Worm (Caenorhabditis elegans) whole organism, young adult: ENCODE results near the gene ser-2.

Source experiments
- B0261.1 ChIP-seq: sonication (generic microtip); optimal IDR thresholded peaks from 2 replicates; lab custom pipeline; 2016; ENCODE audit warnings: mild to moderate bottlenecking, missing genetic modification characterization, moderate library complexity, missing compliant biosample characterization
- B0336.3 ChIP-seq: fragments of 200-800 bp; sonication (Bioruptor generic); IDR thresholded peaks from 2 replicates; pipeline ENCODE4 v1.3.6; 2022; ENCODE audit warnings: missing genetic modification characterization, missing compliant biosample characterization
- C06A6.2 ChIP-seq: fragments of 200-800 bp; sonication (Bioruptor generic); conservative IDR thresholded peaks from 2 replicates; pipeline ENCODE4 v1.3.6; 2022; ENCODE audit warnings: missing genetic modification characterization, missing compliant biosample characterization
- D2030.7 ChIP-seq: fragments of 200-800 bp; sonication (Bioruptor generic); IDR thresholded peaks from 2 replicates; pipeline ENCODE4 v1.3.6; 2022; ENCODE audit warnings: missing genetic modification reagents, missing genetic modification characterization, missing compliant biosample characterization
- F10E7.11 ChIP-seq: sonication (generic microtip); optimal IDR thresholded peaks from 2 replicates; lab custom pipeline; 2017; ENCODE audit warnings: mild to moderate bottlenecking, missing genetic modification characterization, moderate library complexity, missing compliant biosample characterization
- F23B12.7 ChIP-seq: sonication (generic microtip); optimal IDR thresholded peaks from 2 replicates; lab custom pipeline; 2017; ENCODE audit warnings: missing genetic modification characterization, mild to moderate bottlenecking, missing compliant biosample characterization, antibody characterized with exemption, moderate library complexity; ENCODE audit not compliant: insufficient read depth
- F33H1.4 ChIP-seq: fragments of 200-800 bp; sonication (Bioruptor generic); IDR thresholded peaks from 2 replicates; pipeline ENCODE4 v1.3.6; 2022; ENCODE audit warnings: missing genetic modification reagents, missing genetic modification characterization, missing compliant biosample characterization
- F37B4.10 ChIP-seq: fragments of 200-800 bp; sonication (Bioruptor generic); IDR thresholded peaks from 2 replicates; pipeline ENCODE4 v1.3.6; 2022; ENCODE audit warnings: missing genetic modification characterization, missing compliant biosample characterization
- F52B5.7 ChIP-seq: sonication (generic microtip); optimal IDR thresholded peaks from 2 replicates; lab custom pipeline; 2016; ENCODE audit warnings: mild to moderate bottlenecking, missing genetic modification characterization, missing compliant biosample characterization
- F55B11.4 ChIP-seq: sonication (generic microtip); optimal IDR thresholded peaks from 2 replicates; lab custom pipeline; 2016; ENCODE audit warnings: missing compliant biosample characterization, missing genetic modification characterization, borderline replicate concordance; ENCODE audit not compliant: insufficient read depth
- F57C9.4 ChIP-seq: sonication (generic microtip); optimal IDR thresholded peaks from 2 replicates; lab custom pipeline; 2017; ENCODE audit warnings: mild to moderate bottlenecking, missing genetic modification characterization, missing compliant biosample characterization
- K12H6.12 ChIP-seq: fragments of 200-800 bp; sonication (Bioruptor generic); optimal IDR thresholded peaks from 2 replicates; lab custom pipeline; 2018; ENCODE audit warnings: mild to moderate bottlenecking, missing genetic modification characterization, missing compliant biosample characterization
- akir-1 ChIP-seq: fragments of 200-800 bp; sonication (Bioruptor generic); optimal IDR thresholded peaks from 2 replicates; lab custom pipeline; 2018; ENCODE audit warnings: mild to moderate bottlenecking, missing genetic modification characterization, moderate library complexity, missing compliant biosample characterization
- aptf-3 ChIP-seq: fragments of 200-800 bp; sonication (Bioruptor generic); IDR thresholded peaks from 2 replicates; pipeline ENCODE4 v1.3.6; 2022; ENCODE audit warnings: missing genetic modification characterization, missing compliant biosample characterization
- atf-7 ChIP-seq: sonication (generic microtip); optimal IDR thresholded peaks from 2 replicates; lab custom pipeline; 2017; ENCODE audit warnings: mild to moderate bottlenecking, missing genetic modification characterization, missing compliant biosample characterization
- athp-1 ChIP-seq: sonication (generic microtip); optimal IDR thresholded peaks from 2 replicates; lab custom pipeline; 2017; ENCODE audit warnings: mild to moderate bottlenecking, missing genetic modification characterization, missing compliant biosample characterization
- bed-1 ChIP-seq: fragments of 200-800 bp; sonication (Bioruptor generic); IDR thresholded peaks from 2 replicates; pipeline ENCODE4 v1.3.6; 2022; ENCODE audit warnings: missing genetic modification reagents, missing genetic modification characterization, missing compliant biosample characterization
- bed-2 ChIP-seq: fragments of 200-800 bp; sonication (Bioruptor generic); IDR thresholded peaks from 2 replicates; pipeline ENCODE4 v1.3.6; 2022; ENCODE audit warnings: missing genetic modification reagents, missing genetic modification characterization, missing compliant biosample characterization
- cebp-1 ChIP-seq, 2 experiments: fragments of 200-800 bp in 1 of 2; sonication (Bioruptor generic) in 1 of 2; sonication (generic microtip) in 1 of 2; IDR thresholded peaks in 1 of 2; optimal IDR thresholded peaks in 1 of 2; 2 replicates each; pipeline versions ENCODE4 v1.3.6 to Lab custom; 2017 to 2022; ENCODE audit warnings: missing compliant biosample characterization in 2 of 2, missing genetic modification characterization in 2 of 2, mild to moderate bottlenecking in 1 of 2, missing genetic modification reagents in 1 of 2, moderate library complexity in 1 of 2
- cebp-2 ChIP-seq: fragments of 200-800 bp; sonication (Bioruptor generic); IDR thresholded peaks from 2 replicates; pipeline ENCODE4 v1.3.6; 2022; ENCODE audit warnings: missing genetic modification characterization, missing compliant biosample characterization
- ceh-100 ChIP-seq: fragments of 200-800 bp; sonication (Bioruptor generic); IDR thresholded peaks from 2 replicates; pipeline ENCODE4 v1.3.6; 2022; ENCODE audit warnings: missing genetic modification reagents, missing genetic modification characterization, missing compliant biosample characterization
- ceh-27 ChIP-seq: fragments of 200-800 bp; sonication (Bioruptor generic); optimal IDR thresholded peaks from 2 replicates; lab custom pipeline; 2018; ENCODE audit warnings: mild to moderate bottlenecking, missing genetic modification characterization, moderate library complexity, missing compliant biosample characterization
- ceh-40 ChIP-seq: fragments of 200-800 bp; sonication (Bioruptor generic); IDR thresholded peaks from 2 replicates; pipeline ENCODE4 v1.3.6; 2022; ENCODE audit warnings: missing genetic modification characterization, missing compliant biosample characterization
- die-1 ChIP-seq: sonication (generic microtip); optimal IDR thresholded peaks from 2 replicates; lab custom pipeline; 2016; ENCODE audit warnings: missing genotype, mild to moderate bottlenecking, missing genetic modification characterization, missing compliant biosample characterization
- efl-1 ChIP-seq: fragments of 150-350 bp; optimal IDR thresholded peaks from 2 replicates; lab custom pipeline; 2014; ENCODE audit warnings: missing biosample characterization, missing genetic modification reagents, missing genetic modification characterization
- gei-17 ChIP-seq: fragments of 200-800 bp; sonication (Bioruptor generic); optimal IDR thresholded peaks from 2 replicates; lab custom pipeline; 2018; ENCODE audit warnings: mild to moderate bottlenecking, missing genetic modification characterization, missing compliant biosample characterization
- hlh-26 ChIP-seq: fragments of 200-800 bp; sonication (Bioruptor generic); conservative IDR thresholded peaks from 2 replicates; pipeline ENCODE4 v1.3.6; 2022; ENCODE audit warnings: missing genetic modification reagents, missing genetic modification characterization, missing compliant biosample characterization
- hrde-1 ChIP-seq: sonication (generic microtip); optimal IDR thresholded peaks from 2 replicates; lab custom pipeline; 2016; ENCODE audit warnings: missing genetic modification characterization, mild to moderate bottlenecking, missing compliant biosample characterization, moderate library complexity, missing genotype, missing genetic modification reagents, borderline replicate concordance
- hsf-1 ChIP-seq: fragments of 200-800 bp; sonication (Bioruptor generic); IDR thresholded peaks from 2 replicates; pipeline ENCODE4 v1.3.6; 2022; ENCODE audit warnings: missing genetic modification reagents, missing genetic modification characterization, missing compliant biosample characterization
- let-526 ChIP-seq: fragments of 200-800 bp; sonication (Bioruptor generic); IDR thresholded peaks from 2 replicates; pipeline ENCODE4 v1.3.6; 2022; ENCODE audit warnings: missing genetic modification reagents, missing genetic modification characterization, missing compliant biosample characterization
- let-607 ChIP-seq, 2 experiments: fragments of 200-800 bp in 1 of 2; sonication (Bioruptor generic) in 1 of 2; sonication (generic microtip) in 1 of 2; optimal IDR thresholded peaks; 2 replicates each; lab custom pipeline; 2016 to 2018; ENCODE audit warnings: mild to moderate bottlenecking in 2 of 2, missing compliant biosample characterization in 2 of 2, missing genetic modification characterization in 2 of 2, moderate library complexity in 2 of 2, missing genotype in 1 of 2
- lin-40 ChIP-seq: sonication (generic microtip); optimal IDR thresholded peaks from 2 replicates; lab custom pipeline; 2016; ENCODE audit warnings: missing genetic modification characterization, mild to moderate bottlenecking, missing compliant biosample characterization, missing genotype, missing genetic modification reagents
- madf-10 ChIP-seq: sonication (generic microtip); optimal IDR thresholded peaks from 2 replicates; lab custom pipeline; 2016; ENCODE audit warnings: mild to moderate bottlenecking, missing genetic modification characterization, missing compliant biosample characterization
- mcd-1 ChIP-seq: fragments of 200-800 bp; sonication (Bioruptor generic); IDR thresholded peaks from 2 replicates; pipeline ENCODE4 v1.3.6; 2022; ENCODE audit warnings: missing genetic modification reagents, missing genetic modification characterization, missing compliant biosample characterization
- nfya-2 ChIP-seq: fragments of 200-800 bp; sonication (Bioruptor generic); IDR thresholded peaks from 2 replicates; pipeline ENCODE4 v1.3.6; 2022; ENCODE audit warnings: missing genetic modification reagents, missing genetic modification characterization, missing compliant biosample characterization
- nhr-27 ChIP-seq: fragments of 200-800 bp; sonication (Bioruptor generic); optimal IDR thresholded peaks from 2 replicates; lab custom pipeline; 2018; ENCODE audit warnings: mild to moderate bottlenecking, missing genetic modification characterization, moderate library complexity, missing compliant biosample characterization
- nhr-80 ChIP-seq: sonication (generic microtip); optimal IDR thresholded peaks from 2 replicates; lab custom pipeline; 2016; ENCODE audit warnings: missing genetic modification characterization, missing compliant biosample characterization
- pha-4 ChIP-seq: fragments of 150-350 bp; sonication (generic microtip); optimal IDR thresholded peaks from 2 replicates; lab custom pipeline; 2014; ENCODE audit warnings: missing biosample characterization, missing genetic modification reagents, missing genetic modification characterization
- rpc-1 ChIP-seq, 2 experiments: fragments of 150-350 bp in 1 of 2; sonication (generic microtip) in 1 of 2; optimal IDR thresholded peaks; 2 replicates each; lab custom pipeline; 2014 to 2018; ENCODE audit warnings: missing biosample characterization in 1 of 2, missing genetic modification characterization in 1 of 2, missing genetic modification reagents in 1 of 2, missing genotype in 1 of 2
- sdz-38 ChIP-seq: sonication (generic microtip); optimal IDR thresholded peaks from 2 replicates; lab custom pipeline; 2016; ENCODE audit warnings: missing genotype, missing genetic modification characterization, missing compliant biosample characterization
- somi-1 ChIP-seq: fragments of 200-800 bp; sonication (Bioruptor generic); optimal IDR thresholded peaks from 2 replicates; lab custom pipeline; 2018; ENCODE audit warnings: mild to moderate bottlenecking, missing genetic modification characterization, missing compliant biosample characterization
- tbx-9 ChIP-seq: sonication (generic microtip); optimal IDR thresholded peaks from 2 replicates; lab custom pipeline; 2016; ENCODE audit warnings: borderline replicate concordance, missing genetic modification characterization, inconsistent platforms, missing compliant biosample characterization
- tlf-1 ChIP-seq: fragments of 200-800 bp; sonication (Bioruptor generic); optimal IDR thresholded peaks from 2 replicates; lab custom pipeline; 2018; ENCODE audit warnings: mild to moderate bottlenecking, missing genetic modification characterization, missing compliant biosample characterization
- zim-3 ChIP-seq: sonication (generic microtip); optimal IDR thresholded peaks from 2 replicates; lab custom pipeline; 2017; ENCODE audit warnings: mild to moderate bottlenecking, missing genetic modification characterization, moderate library complexity, missing compliant biosample characterization
- ztf-26 ChIP-seq: sonication (generic microtip); optimal IDR thresholded peaks from 2 replicates; lab custom pipeline; 2017; ENCODE audit warnings: missing genetic modification characterization, missing compliant biosample characterization
- ztf-6 ChIP-seq: fragments of 200-800 bp; sonication (Bioruptor generic); IDR thresholded peaks from 2 replicates; pipeline ENCODE4 v1.3.6; 2022; ENCODE audit warnings: missing genetic modification reagents, missing genetic modification characterization, missing compliant biosample characterization

ser-2 gene

ce11 chrX:15277714-15278187, 25.0 kb downstream of the ser-2 start, which contains the start of gene kin-20 (continued):
- no peak for TF ChIP-seq nhr-27
- no peak for TF ChIP-seq hrde-1 (tag; lab: Kevin White, UChicago)
- no peak for TF ChIP-seq tbx-9 (tag; lab: Kevin White, UChicago)
- no peak for TF ChIP-seq F55B11.4 (tag; lab: Kevin White, UChicago)
- no peak for TF ChIP-seq let-607 (tag; optimal IDR thresholded peaks at IDR 0.05; lab: Kevin White, UChicago)
- TF ChIP-seq die-1 (tag; lab: Kevin White, UChicago): no peak

- TF ChIP-seq gei-17 (GFP tag; lab: Kevin White, UChicago): no peak
- TF ChIP-seq zim-3 (tag; lab: Kevin White, UChicago): no peak
- TF ChIP-seq aptf-3: no peak
- TF ChIP-seq nhr-27: no peak
- no peak for TF ChIP-seq nhr-80 (tag; lab: Kevin White, UChicago)
- TF ChIP-seq akir-1 (GFP tag; lab: Kevin White, UChicago): no peak
- TF ChIP-seq bed-2 (GFP tag; lab: Robert Waterston, UW): no peak
- TF ChIP-seq efl-1 (GFP tag; lab: Kevin White, UChicago): no peak
- TF ChIP-seq B0336.3: no peak
- no peak for TF ChIP-seq let-526
- no peak for TF ChIP-seq ceh-40
- TF ChIP-seq atf-7 (tag; lab: Kevin White, UChicago): no peak
- TF ChIP-seq sdz-38 (tag; lab: Kevin White, UChicago): no peak
- no peak for TF ChIP-seq B0261.1 (tag; lab: Kevin White, UChicago)
- TF ChIP-seq ceh-100 (GFP tag; lab: Robert Waterston, UW): no peak
- TF ChIP-seq F52B5.7 (tag; lab: Kevin White, UChicago): no peak
- peak; percentile 46 for TF ChIP-seq ztf-26 (tag; lab: Kevin White, UChicago)
- TF ChIP-seq ztf-6 (GFP tag; lab: Robert Waterston, UW): no peak
- peak; percentile 47 for TF ChIP-seq K12H6.12
- no peak for TF ChIP-seq tlf-1 (GFP tag; lab: Kevin White, UChicago)
- peak; percentile 60 for TF ChIP-seq lin-40 (tag; lab: Kevin White, UChicago)
- no peak for TF ChIP-seq madf-10 (tag; lab: Kevin White, UChicago)
- peak; percentile 27 for TF ChIP-seq somi-1 (GFP tag; lab: Kevin White, UChicago)
- no peak for TF ChIP-seq C06A6.2 (GFP tag; lab: Robert Waterston, UW)
- no peak for TF ChIP-seq die-1 (tag; lab: Kevin White, UChicago)
- TF ChIP-seq athp-1 (tag; lab: Kevin White, UChicago): no peak
- no peak for TF ChIP-seq cebp-2 (GFP tag; lab: Robert Waterston, UW)
- TF ChIP-seq bed-1 (GFP tag; lab: Robert Waterston, UW): no peak
- no peak for TF ChIP-seq rpc-1 (optimal IDR thresholded peaks at IDR 0.05; lab: Kevin White, UChicago)
- TF ChIP-seq rpc-1 (tag; optimal IDR thresholded peaks at IDR 0.05; lab: Kevin White, UChicago): no peak
- no peak for TF ChIP-seq D2030.7 (GFP tag; lab: Robert Waterston, UW)
- TF ChIP-seq pha-4 (tag; lab: Kevin White, UChicago): peak; percentile 24
- TF ChIP-seq mcd-1: 0 out of 2 replicates have a peak, but pooled peaks have one; percentile 26
- no peak for TF ChIP-seq F23B12.7 (tag; lab: Kevin White, UChicago)
- no peak for TF ChIP-seq F33H1.4 (GFP tag; lab: Robert Waterston, UW)
- TF ChIP-seq F10E7.11 (tag; lab: Kevin White, UChicago): no peak
- TF ChIP-seq hlh-26: no peak
- no peak for TF ChIP-seq F37B4.10
- TF ChIP-seq ceh-27 (GFP tag; lab: Kevin White, UChicago): peak; percentile 33
- TF ChIP-seq cebp-1 (GFP tag; IDR thresholded peaks at IDR 0.05; lab: Robert Waterston, UW): no peak
- TF ChIP-seq cebp-1 (tag; optimal IDR thresholded peaks at IDR 0.05; lab: Kevin White, UChicago): no peak
- TF ChIP-seq hsf-1 (GFP tag; lab: Robert Waterston, UW): no peak
- no peak for TF ChIP-seq F57C9.4 (tag; lab: Kevin White, UChicago)
- TF ChIP-seq nfya-2: no peak
Measured at ce11 chrX:15276774-15277173, 26.0 kb downstream of the ser-2 start.
